Worm (Caenorhabditis elegans) whole organism, L4 larva: ENCODE measurements around the gene lys-8.

Source experiments
- D1046.2 ChIP-seq: fragments of 200-800 bp; sonication (Bioruptor generic); IDR thresholded peaks from 2 replicates; pipeline ENCODE4 v1.3.6; 2022; ENCODE audit warnings: missing genetic modification characterization, missing compliant biosample characterization
- F37D6.2 ChIP-seq: sonication (generic microtip); optimal IDR thresholded peaks from 2 replicates; lab custom pipeline; 2016; ENCODE audit warnings: mild to moderate bottlenecking, missing genetic modification characterization, missing compliant biosample characterization
- F49E8.2 ChIP-seq: sonication (generic microtip); optimal IDR thresholded peaks from 2 replicates; lab custom pipeline; 2016; ENCODE audit warnings: missing compliant biosample characterization, mild to moderate bottlenecking, missing genetic modification characterization, borderline replicate concordance
- T20F7.1 ChIP-seq: fragments of 200-800 bp; sonication (Bioruptor generic); optimal IDR thresholded peaks from 2 replicates; lab custom pipeline; 2018; ENCODE audit warnings: mild to moderate bottlenecking, missing genetic modification characterization, missing compliant biosample characterization
- Y48G9A.11 ChIP-seq: fragments of 200-800 bp; sonication (Bioruptor generic); IDR thresholded peaks from 2 replicates; pipeline ENCODE4 v1.3.6; 2022; ENCODE audit warnings: missing genetic modification reagents, missing genetic modification characterization, missing compliant biosample characterization
- arid-1 ChIP-seq: fragments of 200-800 bp; sonication (Bioruptor generic); conservative IDR thresholded peaks from 2 replicates; pipeline ENCODE4 v1.3.6; 2022; ENCODE audit warnings: missing genetic modification reagents, missing genetic modification characterization, missing compliant biosample characterization
- ceh-20 ChIP-seq: fragments of 200-800 bp; sonication (Bioruptor generic); IDR thresholded peaks from 2 replicates; pipeline ENCODE4 v1.3.6; 2022; ENCODE audit warnings: missing genetic modification reagents, missing genetic modification characterization, missing compliant biosample characterization
- cey-2 ChIP-seq: sonication (generic microtip); optimal IDR thresholded peaks from 3 replicates; lab custom pipeline; 2017; ENCODE audit warnings: missing genetic modification characterization, mild to moderate bottlenecking, missing compliant biosample characterization, antibody characterized with exemption, borderline replicate concordance; ENCODE audit not compliant: insufficient read depth
- ctbp-1 ChIP-seq: fragments of 200-800 bp; sonication (Bioruptor generic); IDR thresholded peaks from 2 replicates; pipeline ENCODE4 v1.3.6; 2022; ENCODE audit warnings: missing genetic modification reagents, missing genetic modification characterization, missing compliant biosample characterization
- daf-16 ChIP-seq, 3 experiments: sonication (generic microtip); optimal IDR thresholded peaks; 2 replicates each; lab custom pipeline; 2016 to 2017; ENCODE audit warnings: missing genetic modification characterization in 3 of 3, missing genetic modification reagents in 3 of 3, mild to moderate bottlenecking in 2 of 3, missing compliant biosample characterization in 2 of 3, missing biosample characterization in 1 of 3, moderate library complexity in 1 of 3
- dpl-1 ChIP-seq: fragments of 150-350 bp; optimal IDR thresholded peaks from 2 replicates; lab custom pipeline; 2014; ENCODE audit warnings: missing biosample characterization, missing genetic modification reagents, missing genetic modification characterization
- egl-43 ChIP-seq: fragments of 200-800 bp; sonication (Bioruptor generic); IDR thresholded peaks from 2 replicates; pipeline ENCODE4 v1.3.6; 2022; ENCODE audit warnings: missing genetic modification reagents, missing genetic modification characterization, missing compliant biosample characterization
- fos-1 ChIP-seq: fragments of 150-350 bp; optimal IDR thresholded peaks from 2 replicates; lab custom pipeline; 2014; ENCODE audit warnings: missing biosample characterization, missing genetic modification characterization
- hlh-11 ChIP-seq: fragments of 200-800 bp; sonication (Bioruptor generic); optimal IDR thresholded peaks from 2 replicates; lab custom pipeline; 2018; ENCODE audit warnings: mild to moderate bottlenecking, missing genetic modification characterization, missing compliant biosample characterization
- hlh-30 ChIP-seq: sonication (generic microtip); optimal IDR thresholded peaks from 2 replicates; lab custom pipeline; 2017; ENCODE audit warnings: antibody characterized with exemption, mild to moderate bottlenecking, missing genetic modification characterization, missing compliant biosample characterization; ENCODE audit not compliant: insufficient read depth
- lin-13 ChIP-seq: fragments of 150-350 bp; optimal IDR thresholded peaks from 2 replicates; lab custom pipeline; 2014; ENCODE audit warnings: missing biosample characterization, missing genetic modification reagents, missing genetic modification characterization
- lin-15B ChIP-seq: fragments of 150-350 bp; sonication (generic microtip); optimal IDR thresholded peaks from 3 replicates; lab custom pipeline; 2014; ENCODE audit warnings: missing biosample characterization, missing genetic modification characterization
- lin-39 ChIP-seq: fragments of 150-350 bp; optimal IDR thresholded peaks from 2 replicates; lab custom pipeline; 2014; ENCODE audit warnings: missing biosample characterization, missing genetic modification reagents, missing genetic modification characterization
- madf-5 ChIP-seq, 2 experiments: fragments of 200-800 bp; sonication (Bioruptor generic); IDR thresholded peaks; 2 replicates each; pipeline ENCODE4 v1.3.6; 2022; ENCODE audit warnings: missing compliant biosample characterization in 2 of 2, missing genetic modification characterization in 2 of 2
- mep-1 ChIP-seq: fragments of 150-350 bp; sonication (generic microtip); optimal IDR thresholded peaks from 3 replicates; lab custom pipeline; 2014; ENCODE audit warnings: missing biosample characterization, missing genetic modification characterization
- mxl-2 ChIP-seq: fragments of 200-800 bp; sonication (Bioruptor generic); conservative IDR thresholded peaks from 2 replicates; pipeline ENCODE4 v1.3.6; 2022; ENCODE audit warnings: missing genetic modification reagents, missing genetic modification characterization, missing compliant biosample characterization
- nhr-11 ChIP-seq: fragments of 150-350 bp; optimal IDR thresholded peaks from 2 replicates; lab custom pipeline; 2014; ENCODE audit warnings: missing biosample characterization, missing genetic modification characterization
- nhr-111 ChIP-seq: fragments of 200-800 bp; sonication (Bioruptor generic); optimal IDR thresholded peaks from 2 replicates; lab custom pipeline; 2018; ENCODE audit warnings: mild to moderate bottlenecking, missing genetic modification characterization, missing compliant biosample characterization
- nhr-25 ChIP-seq: sonication (generic microtip); optimal IDR thresholded peaks from 2 replicates; lab custom pipeline; 2017; ENCODE audit warnings: missing genetic modification characterization, mild to moderate bottlenecking, missing compliant biosample characterization, antibody characterized with exemption, moderate library complexity, borderline replicate concordance; ENCODE audit not compliant: insufficient read depth
- nhr-28 ChIP-seq: fragments of 150-350 bp; optimal IDR thresholded peaks from 2 replicates; lab custom pipeline; 2014; ENCODE audit warnings: missing biosample characterization, missing genetic modification characterization
- nhr-42 ChIP-seq: fragments of 200-800 bp; sonication (Bioruptor generic); IDR thresholded peaks from 2 replicates; pipeline ENCODE4 v1.3.6; 2022; ENCODE audit warnings: missing genetic modification characterization, missing compliant biosample characterization
- nhr-48 ChIP-seq: sonication (generic microtip); optimal IDR thresholded peaks from 2 replicates; lab custom pipeline; 2016; ENCODE audit warnings: mild to moderate bottlenecking, missing genetic modification characterization, missing compliant biosample characterization
- pha-4 ChIP-seq, 2 experiments: fragments of 150-350 bp in 1 of 2; fragments of 200-800 bp in 1 of 2; sonication (Bioruptor generic) in 1 of 2; IDR thresholded peaks in 1 of 2; optimal IDR thresholded peaks in 1 of 2; 2 replicates each; pipeline versions ENCODE4 v1.3.6 to Lab custom; 2014 to 2022; ENCODE audit warnings: missing genetic modification characterization in 2 of 2, missing genetic modification reagents in 2 of 2, missing biosample characterization in 1 of 2, missing compliant biosample characterization in 1 of 2
- php-3 ChIP-seq: fragments of 200-800 bp; sonication (Bioruptor generic); IDR thresholded peaks from 2 replicates; pipeline ENCODE4 v1.3.6; 2022; ENCODE audit warnings: missing genetic modification reagents, missing genetic modification characterization, missing compliant biosample characterization
- pqm-1 ChIP-seq: sonication (generic microtip); optimal IDR thresholded peaks from 2 replicates; lab custom pipeline; 2017; ENCODE audit warnings: missing biosample characterization, missing genetic modification characterization
- rbr-2 ChIP-seq: sonication (generic microtip); optimal IDR thresholded peaks from 2 replicates; lab custom pipeline; 2016; ENCODE audit warnings: missing genotype, missing genetic modification characterization, missing compliant biosample characterization
- sdz-12 ChIP-seq: fragments of 200-800 bp; sonication (Bioruptor generic); optimal IDR thresholded peaks from 2 replicates; lab custom pipeline; 2018; ENCODE audit warnings: mild to moderate bottlenecking, missing genetic modification characterization, missing compliant biosample characterization
- set-16 ChIP-seq: fragments of 200-800 bp; sonication (Bioruptor generic); IDR thresholded peaks from 2 replicates; pipeline ENCODE4 v1.3.6; 2022; ENCODE audit warnings: missing genetic modification reagents, missing genetic modification characterization, missing compliant biosample characterization
- snpc-4 ChIP-seq: fragments of 150-350 bp; optimal IDR thresholded peaks from 2 replicates; lab custom pipeline; 2014; ENCODE audit warnings: missing biosample characterization, missing genetic modification characterization
- spr-1 ChIP-seq: sonication (generic microtip); optimal IDR thresholded peaks from 2 replicates; lab custom pipeline; 2016; ENCODE audit warnings: mild to moderate bottlenecking, missing genetic modification characterization, missing compliant biosample characterization
- spr-3 ChIP-seq: fragments of 200-800 bp; sonication (Bioruptor generic); optimal IDR thresholded peaks from 2 replicates; lab custom pipeline; 2018; ENCODE audit warnings: mild to moderate bottlenecking, missing genetic modification characterization, missing compliant biosample characterization
- tra-1 ChIP-seq: fragments of 200-800 bp; sonication (Bioruptor generic); IDR thresholded peaks from 2 replicates; pipeline ENCODE4 v1.3.6; 2022; ENCODE audit warnings: missing genetic modification reagents, missing genetic modification characterization, missing compliant biosample characterization
- unc-39 ChIP-seq: sonication (generic microtip); optimal IDR thresholded peaks from 2 replicates; lab custom pipeline; 2017; ENCODE audit warnings: missing biosample characterization, missing genetic modification characterization
- zip-11 ChIP-seq: fragments of 200-800 bp; sonication (Bioruptor generic); IDR thresholded peaks from 2 replicates; pipeline ENCODE4 v1.3.6; 2022; ENCODE audit warnings: missing genetic modification characterization, missing compliant biosample characterization
- zip-2 ChIP-seq: fragments of 150-350 bp; optimal IDR thresholded peaks from 2 replicates; lab custom pipeline; 2014; ENCODE audit warnings: missing biosample characterization, missing genetic modification characterization
- ztf-7 ChIP-seq: fragments of 150-350 bp; optimal IDR thresholded peaks from 2 replicates; lab custom pipeline; 2014; ENCODE audit warnings: missing biosample characterization, missing genetic modification characterization

The lys-8 gene

ce11 chrII:5599326-5600044 is 13.5 kb downstream of the lys-8 start, which contains the start of gene C17G10.10 (continued):
- peak; percentile 67 for TF ChIP-seq mep-1 (tag; lab: Kevin White, UChicago)
- no peak for TF ChIP-seq lin-39 (tag; lab: Kevin White, UChicago)
- peak; percentile 72 for TF ChIP-seq nhr-28 (tag; lab: Kevin White, UChicago)
- no peak for TF ChIP-seq egl-43 (GFP tag; lab: Robert Waterston, UW)
- TF ChIP-seq rbr-2 (tag; lab: Kevin White, UChicago), result peak; percentile 67
- 0 out of 2 replicates have a peak, but pooled peaks have one; percentile 44 for TF ChIP-seq arid-1
- no peak for TF ChIP-seq tra-1 (GFP tag; lab: Robert Waterston, UW)
- TF ChIP-seq fos-1, result no peak
- TF ChIP-seq ceh-20 (GFP tag; lab: Robert Waterston, UW), result peak; percentile 39; the same call in 1 of the 2 replicates
- TF ChIP-seq cey-2 (tag; lab: Kevin White, UChicago), result no peak
- TF ChIP-seq madf-5 (GFP tag; IDR thresholded peaks at IDR 0.05; lab: Robert Waterston, UW), result no peak
- peak; percentile 74 for TF ChIP-seq nhr-42
- peak; percentile 66 for TF ChIP-seq nhr-48 (tag; lab: Kevin White, UChicago)
- peak; percentile 47 for TF ChIP-seq F49E8.2
- TF ChIP-seq spr-3 (GFP tag; lab: Kevin White, UChicago), result peak; percentile 70
- peak; percentile 50 for TF ChIP-seq pha-4 (GFP tag; IDR thresholded peaks at IDR 0.05; lab: Robert Waterston, UW)
- TF ChIP-seq pha-4 (tag; optimal IDR thresholded peaks at IDR 0.05; lab: Kevin White, UChicago), result peak; percentile 6
- peak; percentile 26 for TF ChIP-seq nhr-11 (tag; lab: Kevin White, UChicago)
- TF ChIP-seq spr-1, result peak; percentile 76
- TF ChIP-seq dpl-1 (GFP tag; lab: Kevin White, UChicago), result peak; percentile 36
- TF ChIP-seq ctbp-1, result no peak
- no peak for TF ChIP-seq unc-39
- TF ChIP-seq F37D6.2, result no peak
- peak; percentile 59 for TF ChIP-seq nhr-111
- peak; percentile 33 for TF ChIP-seq pqm-1
- no peak for TF ChIP-seq mxl-2 (GFP tag; lab: Robert Waterston, UW)
- TF ChIP-seq nhr-25 (tag; lab: Kevin White, UChicago), result no peak
- TF ChIP-seq php-3 (GFP tag; lab: Robert Waterston, UW), result no peak
- TF ChIP-seq hlh-30, result peak; percentile 82
- TF ChIP-seq D1046.2 (GFP tag; lab: Robert Waterston, UW), result no peak
- no peak for TF ChIP-seq lin-15B (tag; lab: Kevin White, UChicago)
- TF ChIP-seq T20F7.1 (GFP tag; lab: Kevin White, UChicago), result peak; percentile 62
- TF ChIP-seq Y48G9A.11 (GFP tag; lab: Robert Waterston, UW), result no peak
- TF ChIP-seq hlh-11 (tag; lab: Kevin White, UChicago), result peak; percentile 76
- no peak for TF ChIP-seq set-16 (GFP tag; lab: Robert Waterston, UW)
- no peak for TF ChIP-seq zip-2 (tag; lab: Kevin White, UChicago)
- peak; percentile 39 for TF ChIP-seq lin-13
- TF ChIP-seq ztf-7 (tag; lab: Kevin White, UChicago), result peak; percentile 68
- TF ChIP-seq snpc-4 (tag; lab: Kevin White, UChicago), result peak; percentile 93
- no peak for TF ChIP-seq sdz-12
- peak; percentile 35 to 79 for TF ChIP-seq daf-16 (GFP tag; optimal IDR thresholded peaks at IDR 0.05; lab: Kevin White, UChicago)
- TF ChIP-seq daf-16 (tag; optimal IDR thresholded peaks at IDR 0.05; lab: Kevin White, UChicago), result peak; percentile 82
- no peak for TF ChIP-seq zip-11 (GFP tag; lab: Robert Waterston, UW)
